Worm (Caenorhabditis elegans): ENCODE data around the gene sad-1.

ce11 chrX:13463793-13464192, 36.7 kb downstream of the sad-1 start, which contains the start of gene F02D10.2:
- no peak for TF ChIP-seq lin-13 (tag; optimal IDR thresholded peaks at IDR 0.05)
- TF ChIP-seq ztf-11 (tag; optimal IDR thresholded peaks at IDR 0.05) = no peak
- no peak for TF ChIP-seq unc-62 (GFP tag; optimal IDR thresholded peaks at IDR 0.05)
- TF ChIP-seq pha-4 (tag; optimal IDR thresholded peaks at IDR 0.05) = no peak
- no peak for TF ChIP-seq mep-1 (tag; optimal IDR thresholded peaks at IDR 0.05)
- TF ChIP-seq hlh-1 (tag; optimal IDR thresholded peaks at IDR 0.05) = no peak
- no peak for TF ChIP-seq ces-1 (GFP tag; optimal IDR thresholded peaks at IDR 0.05)
- TF ChIP-seq nhr-12 (tag; optimal IDR thresholded peaks at IDR 0.05) = no peak
- TF ChIP-seq zip-8 (tag; optimal IDR thresholded peaks at IDR 0.05) = no peak
